Worm (Caenorhabditis elegans): ENCODE data around the gene srw-79.

ce11 chrII:2921860-2922259 lies 24.7 kb upstream of the srw-79 start:
- TF ChIP-seq flt-1 (GFP tag; IDR thresholded peaks at IDR 0.05) (no peak), F13C5.2 (tag; optimal IDR thresholded peaks at IDR 0.05) (no peak), ama-1 (optimal IDR thresholded peaks at IDR 0.05) (no peak), hmg-4 (GFP tag; optimal IDR thresholded peaks at IDR 0.05) (no peak), ets-7 (tag; optimal IDR thresholded peaks at IDR 0.05) (no peak), B0310.2 (tag; optimal IDR thresholded peaks at IDR 0.05) (no peak), ceh-36 (tag; optimal IDR thresholded peaks at IDR 0.05) (no peak), scrt-1 (GFP tag; IDR thresholded peaks at IDR 0.05) (no peak), hnd-1 (tag; optimal IDR thresholded peaks at IDR 0.05) (no peak), tra-4 (tag; optimal IDR thresholded peaks at IDR 0.05) (no peak), pes-1 (GFP tag; IDR thresholded peaks at IDR 0.05) (no peak), tbx-11 (GFP tag; IDR thresholded peaks at IDR 0.05) (no peak), sea-1 (GFP tag; conservative IDR thresholded peaks at IDR 0.05) (no peak)

All from whole organism, early embryonic.